Fruit fly (Drosophila melanogaster) whole organism, embryonic: Measurements from ENCODE around the gene Ugt316A1.

Experiments
- ATbp ChIP-seq: fragments of 200-800 bp; sonication (Bioruptor generic); optimal IDR thresholded peaks from 2 replicates; lab custom pipeline; 2017; ENCODE audit warnings: missing biosample characterization, mild to moderate bottlenecking, missing genetic modification characterization, missing genetic modification reagents
- Asciz ChIP-seq: fragments of 200-800 bp; sonication (Bioruptor generic); optimal IDR thresholded peaks from 2 replicates; lab custom pipeline; 2017; ENCODE audit warnings: missing biosample characterization, mild to moderate bottlenecking, missing genetic modification characterization, missing genetic modification reagents
- CG10979 ChIP-seq: fragments of 200-800 bp; sonication (Bioruptor generic); optimal IDR thresholded peaks from 2 replicates; lab custom pipeline; 2018; ENCODE audit warnings: missing biosample characterization, mild to moderate bottlenecking, missing genetic modification characterization, moderate library complexity
- CG12659 ChIP-seq: fragments of 200-800 bp; sonication (Bioruptor generic); optimal IDR thresholded peaks from 3 replicates; lab custom pipeline; 2017; ENCODE audit warnings: mild to moderate bottlenecking, missing biosample characterization, missing genetic modification reagents, missing genetic modification characterization
- CG12942 ChIP-seq: fragments of 200-800 bp; sonication (Bioruptor generic); optimal IDR thresholded peaks from 3 replicates; lab custom pipeline; 2016; ENCODE audit warnings: missing biosample characterization, missing genetic modification characterization
- CG13894 ChIP-seq: fragments of 200-800 bp; sonication (Bioruptor generic); optimal IDR thresholded peaks from 3 replicates; lab custom pipeline; 2018; ENCODE audit warnings: missing biosample characterization, mild to moderate bottlenecking, missing genetic modification characterization, moderate library complexity
- CG14441 ChIP-seq: fragments of 200-800 bp; sonication (Bioruptor generic); IDR thresholded peaks from 2 replicates; pipeline ENCODE4 v1.3.6; 2022; ENCODE audit warnings: missing biosample characterization, missing genetic modification characterization
- CG15479 ChIP-seq: fragments of 200-800 bp; sonication (Bioruptor generic); optimal IDR thresholded peaks from 3 replicates; lab custom pipeline; 2019; ENCODE audit warnings: missing biosample characterization, mild to moderate bottlenecking, missing genetic modification characterization, moderate library complexity
- CG17359 ChIP-seq: fragments of 200-800 bp; sonication (Bioruptor generic); optimal IDR thresholded peaks from 3 replicates; lab custom pipeline; 2018; ENCODE audit warnings: missing biosample characterization, mild to moderate bottlenecking, missing genetic modification characterization, moderate library complexity
- CG17385 ChIP-seq: fragments of 200-800 bp; sonication (Bioruptor generic); optimal IDR thresholded peaks from 3 replicates; lab custom pipeline; 2018; ENCODE audit warnings: missing biosample characterization, mild to moderate bottlenecking, missing genetic modification characterization
- CG17802 ChIP-seq: fragments of 200-800 bp; sonication (Bioruptor generic); optimal IDR thresholded peaks from 2 replicates; lab custom pipeline; 2018; ENCODE audit warnings: missing biosample characterization, mild to moderate bottlenecking, missing genetic modification characterization, moderate library complexity
- CG2889 ChIP-seq: fragments of 200-800 bp; sonication (Bioruptor generic); IDR thresholded peaks from 3 replicates; pipeline ENCODE4 v1.3.6; 2022; ENCODE audit warnings: missing biosample characterization, missing genetic modification characterization
- CG7357 ChIP-seq: fragments of 200-800 bp; sonication (Bioruptor generic); IDR thresholded peaks from 3 replicates; pipeline ENCODE4 v1.3.6; 2022; ENCODE audit warnings: missing biosample characterization, missing genetic modification characterization
- CG7928 ChIP-seq: fragments of 200-800 bp; sonication (Bioruptor generic); optimal IDR thresholded peaks from 2 replicates; lab custom pipeline; 2017; ENCODE audit warnings: missing biosample characterization, mild to moderate bottlenecking, missing genetic modification characterization
- CG8478 ChIP-seq: fragments of >200 bp; optimal IDR thresholded peaks from 2 replicates; lab custom pipeline; 2018
- CG8765 ChIP-seq: fragments of 200-800 bp; sonication (Bioruptor generic); IDR thresholded peaks from 2 replicates; pipeline ENCODE4 v1.3.6; 2022; ENCODE audit warnings: missing biosample characterization, missing genetic modification characterization
- CG9437 ChIP-seq: fragments of 200-800 bp; sonication (Bioruptor generic); optimal IDR thresholded peaks from 2 replicates; lab custom pipeline; 2018; ENCODE audit warnings: missing biosample characterization, mild to moderate bottlenecking, missing genetic modification characterization
- CG9609 ChIP-seq: fragments of 200-800 bp; sonication (Bioruptor generic); optimal IDR thresholded peaks from 3 replicates; lab custom pipeline; 2016; ENCODE audit warnings: missing biosample characterization, missing genetic modification characterization
- Dad ChIP-seq: fragments of 200-800 bp; sonication (Bioruptor generic); optimal IDR thresholded peaks from 3 replicates; lab custom pipeline; 2016; ENCODE audit warnings: missing biosample characterization, missing genetic modification characterization
- Drgx ChIP-seq: fragments of 200-800 bp; sonication (Bioruptor generic); IDR thresholded peaks from 2 replicates; pipeline ENCODE4 v1.3.6; 2022; ENCODE audit warnings: missing biosample characterization, missing genetic modification characterization
- Elba2 ChIP-seq: fragments of 200-800 bp; sonication (Bioruptor generic); optimal IDR thresholded peaks from 3 replicates; lab custom pipeline; 2016; ENCODE audit warnings: missing biosample characterization, missing genetic modification characterization
- Gug ChIP-seq: fragments of 200-800 bp; sonication (Bioruptor generic); IDR thresholded peaks from 4 replicates; pipeline ENCODE4 v1.3.6; 2022; ENCODE audit warnings: missing biosample characterization, missing genetic modification characterization
- Jarid2 ChIP-seq: fragments of 200-800 bp; sonication (Bioruptor generic); optimal IDR thresholded peaks from 3 replicates; lab custom pipeline; 2017; ENCODE audit warnings: mild to moderate bottlenecking, missing biosample characterization, missing genetic modification reagents, missing genetic modification characterization
- Lhr ChIP-seq: fragments of 200-800 bp; sonication (Bioruptor generic); optimal IDR thresholded peaks from 3 replicates; lab custom pipeline; 2017; ENCODE audit warnings: mild to moderate bottlenecking, missing biosample characterization, missing genetic modification reagents, missing genetic modification characterization
- Med ChIP-seq: fragments of 200-800 bp; sonication (Bioruptor generic); peaks from one replicate; lab custom pipeline; 2016; ENCODE audit warnings: missing biosample characterization, missing genetic modification characterization, mild to moderate bottlenecking, inconsistent platforms, moderate library complexity
- Oli ChIP-seq: fragments of 200-800 bp; sonication (Bioruptor generic); optimal IDR thresholded peaks from 2 replicates; lab custom pipeline; 2018; ENCODE audit warnings: missing biosample characterization, mild to moderate bottlenecking, missing genetic modification characterization, moderate library complexity
- abd-A ChIP-seq: fragments of 200-800 bp; sonication (Bioruptor generic); optimal IDR thresholded peaks from 3 replicates; lab custom pipeline; 2019; ENCODE audit warnings: missing biosample characterization, mild to moderate bottlenecking, missing genetic modification characterization, moderate library complexity
- bigmax ChIP-seq: fragments of 200-800 bp; sonication (Bioruptor generic); optimal IDR thresholded peaks from 2 replicates; lab custom pipeline; 2018; ENCODE audit warnings: missing biosample characterization, mild to moderate bottlenecking, missing genetic modification characterization
- cas ChIP-seq: fragments of 200-800 bp; sonication (Bioruptor generic); IDR thresholded peaks from 2 replicates; pipeline ENCODE4 v1.3.6; 2022; ENCODE audit warnings: missing biosample characterization, missing genetic modification characterization
- chinmo ChIP-seq: fragments of 200-800 bp; sonication (Bioruptor generic); IDR thresholded peaks from 4 replicates; pipeline ENCODE4 v1.3.6; 2022; ENCODE audit warnings: missing biosample characterization, missing genetic modification characterization; ENCODE audit not compliant: partially characterized antibody
- crol ChIP-seq: fragments of 200-800 bp; sonication (Bioruptor generic); IDR thresholded peaks from 2 replicates; pipeline ENCODE4 v1.3.6; 2022; ENCODE audit warnings: missing biosample characterization, missing genetic modification characterization
- ewg ChIP-seq: fragments of 200-800 bp; sonication (Bioruptor generic); optimal IDR thresholded peaks from 3 replicates; lab custom pipeline; 2017; ENCODE audit warnings: mild to moderate bottlenecking, missing biosample characterization, missing genetic modification reagents, missing genetic modification characterization
- gem ChIP-seq: fragments of 200-800 bp; sonication (Bioruptor generic); optimal IDR thresholded peaks from 2 replicates; lab custom pipeline; 2019; ENCODE audit warnings: missing biosample characterization, mild to moderate bottlenecking, missing genetic modification characterization, moderate library complexity
- gsb-n ChIP-seq: fragments of 200-800 bp; sonication (Bioruptor generic); optimal IDR thresholded peaks from 3 replicates; lab custom pipeline; 2018; ENCODE audit warnings: missing biosample characterization, mild to moderate bottlenecking, missing genetic modification characterization
- hkb ChIP-seq, 2 experiments: fragments of 200-800 bp in 1 of 2; fragments of >200 bp in 1 of 2; sonication (Bioruptor generic) in 1 of 2; IDR thresholded peaks in 1 of 2; optimal IDR thresholded peaks in 1 of 2; 2 replicates each; pipeline versions ENCODE4 v1.3.6 to Lab custom; 2017 to 2022; ENCODE audit warnings: missing biosample characterization in 1 of 2, missing genetic modification characterization in 1 of 2
- kay ChIP-seq: fragments of 200-800 bp; sonication (Bioruptor generic); optimal IDR thresholded peaks from 2 replicates; lab custom pipeline; 2016; ENCODE audit warnings: missing biosample characterization, missing genetic modification characterization
- lola ChIP-seq, 3 experiments: fragments of >200 bp in 2 of 3; fragments of 200-800 bp in 1 of 3; sonication (Bioruptor generic) in 1 of 3; optimal IDR thresholded peaks; 2 replicates each; lab custom pipeline; 2017 to 2019; ENCODE audit warnings: missing biosample characterization in 3 of 3, missing genetic modification characterization in 3 of 3, mild to moderate bottlenecking in 1 of 3, moderate library complexity in 1 of 3
- mam ChIP-seq: fragments of 200-800 bp; sonication (Bioruptor generic); optimal IDR thresholded peaks from 3 replicates; lab custom pipeline; 2016; ENCODE audit warnings: missing biosample characterization, missing genetic modification characterization
- oc ChIP-seq: fragments of 200-800 bp; sonication (Bioruptor generic); optimal IDR thresholded peaks from 2 replicates; lab custom pipeline; 2018; ENCODE audit warnings: missing biosample characterization, mild to moderate bottlenecking, missing genetic modification characterization, moderate library complexity
- ranshi ChIP-seq: fragments of 200-800 bp; sonication (Bioruptor generic); IDR thresholded peaks from 2 replicates; pipeline ENCODE4 v1.3.6; 2022; ENCODE audit warnings: missing biosample characterization, missing genetic modification characterization
- salm ChIP-seq: fragments of 200-800 bp; sonication (Bioruptor generic); optimal IDR thresholded peaks from 2 replicates; lab custom pipeline; 2018; ENCODE audit warnings: missing biosample characterization, mild to moderate bottlenecking, missing genetic modification characterization
- sd ChIP-seq: fragments of 200-800 bp; sonication (Bioruptor generic); optimal IDR thresholded peaks from 3 replicates; lab custom pipeline; 2018; ENCODE audit warnings: missing biosample characterization, mild to moderate bottlenecking, missing genetic modification characterization, moderate library complexity
- ssp ChIP-seq: fragments of 200-800 bp; sonication (Bioruptor generic); IDR thresholded peaks from 2 replicates; pipeline ENCODE4 v1.3.6; 2022; ENCODE audit warnings: missing biosample characterization, missing genetic modification characterization
- tap ChIP-seq: fragments of 200-800 bp; optimal IDR thresholded peaks from 3 replicates; lab custom pipeline; 2019; ENCODE audit warnings: missing biosample characterization, mild to moderate bottlenecking, missing genetic modification characterization, moderate library complexity
- tgo ChIP-seq: fragments of 200-800 bp; sonication (Bioruptor generic); IDR thresholded peaks from 3 replicates; pipeline ENCODE4 v1.3.6; 2022; ENCODE audit warnings: missing biosample characterization, missing genetic modification characterization
- twi ChIP-seq: fragments of 200-800 bp; optimal IDR thresholded peaks from 2 replicates; lab custom pipeline; 2019; ENCODE audit warnings: missing biosample characterization, mild to moderate bottlenecking, missing genetic modification characterization, moderate library complexity
- usp ChIP-seq: fragments of >200 bp; optimal IDR thresholded peaks from 2 replicates; lab custom pipeline; 2017; ENCODE audit warnings: missing biosample characterization, missing genetic modification characterization
- wdn ChIP-seq: fragments of 200-800 bp; sonication (Bioruptor generic); IDR thresholded peaks from 2 replicates; pipeline ENCODE4 v1.3.6; 2022; ENCODE audit warnings: missing biosample characterization, missing genetic modification characterization

Gene Ugt316A1

DNA sequence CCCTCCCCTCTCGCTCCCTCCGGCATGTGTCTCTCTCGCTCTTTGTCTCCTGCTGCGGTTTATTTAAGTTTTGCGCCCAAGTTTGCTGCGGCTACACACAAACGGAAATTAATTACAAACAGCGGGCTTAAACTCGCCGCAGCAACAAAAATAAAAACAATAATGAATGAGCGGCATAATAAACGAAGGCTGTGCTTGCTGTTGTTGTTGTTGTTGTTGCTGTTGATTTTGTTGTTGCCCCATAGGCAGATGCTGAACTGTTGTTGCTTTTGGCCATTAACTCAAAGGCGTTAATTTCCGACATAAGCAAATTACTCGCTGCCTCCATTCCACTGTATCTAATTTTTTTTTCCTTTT is 45.8 kb downstream of the Ugt316A1 start (continued):
- no peak for TF ChIP-seq CG7928 (GFP tag; lab: Kevin White, UChicago)
- no peak for TF ChIP-seq twi (tag; lab: Kevin White, UChicago)
- no peak for TF ChIP-seq kay
- no peak for TF ChIP-seq Elba2
- TF ChIP-seq CG9609 (GFP tag; lab: Kevin White, UChicago): no peak
- no peak for TF ChIP-seq cas
- no peak for TF ChIP-seq CG8478 (lab: Kevin White, UChicago)
- TF ChIP-seq chinmo (GFP tag; lab: Robert Waterston, UW): peak; percentile 72; the same call in 2 of the 4 replicates
- TF ChIP-seq CG17359 (tag; lab: Kevin White, UChicago): no peak
- no peak for TF ChIP-seq CG17802
- no peak for TF ChIP-seq Dad (GFP tag; lab: Kevin White, UChicago)
- no peak for TF ChIP-seq Gug (GFP tag; lab: Robert Waterston, UW)
- TF ChIP-seq hkb (optimal IDR thresholded peaks at IDR 0.05; lab: Kevin White, UChicago): no peak
- no peak for TF ChIP-seq hkb (GFP tag; IDR thresholded peaks at IDR 0.05; lab: Robert Waterston, UW)
- TF ChIP-seq Med: peak; percentile 46
- no peak for TF ChIP-seq bigmax
- TF ChIP-seq CG8765: no peak
- no peak for TF ChIP-seq lola (GFP tag; optimal IDR thresholded peaks at IDR 0.05; lab: Kevin White, UChicago)
- TF ChIP-seq usp (GFP tag; lab: Kevin White, UChicago): no peak
- TF ChIP-seq ssp: no peak
- no peak for TF ChIP-seq ATbp (GFP tag; lab: Kevin White, UChicago)

DNA sequence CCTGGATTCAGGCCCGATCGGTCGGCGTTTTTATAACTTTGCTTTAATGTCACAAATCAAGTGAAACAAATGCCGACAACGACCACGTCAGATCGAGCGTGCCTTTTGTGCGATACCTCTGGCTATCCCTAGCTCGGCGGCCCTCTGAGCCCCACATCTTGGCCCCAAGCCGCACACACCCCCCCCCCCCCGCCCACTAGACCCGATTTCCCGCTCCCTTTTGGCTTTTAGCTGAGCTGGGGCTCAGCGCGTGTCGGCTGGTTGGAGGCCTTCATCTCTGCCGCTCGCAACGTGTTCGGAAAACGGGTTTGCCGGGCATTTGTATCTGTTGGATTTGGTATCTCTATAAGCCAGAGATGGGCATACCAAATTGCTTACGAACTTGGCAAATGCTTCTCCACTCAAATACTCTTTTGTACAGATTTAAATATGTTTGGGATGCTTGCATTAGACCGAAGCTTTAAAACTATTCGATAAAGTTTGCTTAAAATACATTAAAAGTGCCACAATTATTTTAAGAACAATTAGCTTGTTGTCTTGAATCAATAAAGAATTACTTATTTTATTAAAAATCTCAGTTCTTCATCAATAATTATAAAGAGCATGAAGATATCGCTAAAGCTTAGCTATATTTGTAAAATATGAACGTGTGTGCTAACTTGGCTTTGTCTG is 46.3 kb downstream of the Ugt316A1 start:
- TF ChIP-seq Lhr (GFP tag; lab: Kevin White, UChicago): no peak
- TF ChIP-seq CG15479 (GFP tag; lab: Kevin White, UChicago): no peak
- TF ChIP-seq Drgx: peak; percentile 38; the same call in 1 of the 2 replicates
- TF ChIP-seq CG13894 (tag; lab: Kevin White, UChicago): peak; percentile 82
- TF ChIP-seq CG2889 (GFP tag; lab: Robert Waterston, UW): 0 out of 3 replicates have a peak, but pooled peaks have one; percentile 8
- peak; percentile 39; the same call in 2 of the 3 replicates for TF ChIP-seq tgo (GFP tag; lab: Robert Waterston, UW)
- peak; percentile 1 for TF ChIP-seq mam (GFP tag; lab: Kevin White, UChicago)
- TF ChIP-seq CG12659 (GFP tag; lab: Kevin White, UChicago): peak; percentile 12
- TF ChIP-seq hkb (optimal IDR thresholded peaks at IDR 0.05; lab: Kevin White, UChicago): no peak
- no peak for TF ChIP-seq hkb (GFP tag; IDR thresholded peaks at IDR 0.05; lab: Robert Waterston, UW)
- TF ChIP-seq gsb-n (tag; lab: Kevin White, UChicago): peak; percentile 26
- peak; percentile 14 for TF ChIP-seq CG17385 (GFP tag; lab: Kevin White, UChicago)
- TF ChIP-seq CG14441: peak; percentile 46
- TF ChIP-seq Jarid2 (GFP tag; lab: Kevin White, UChicago): peak; percentile 12
- peak; percentile 90 for TF ChIP-seq oc (tag; lab: Kevin White, UChicago)
- TF ChIP-seq Asciz (GFP tag; lab: Kevin White, UChicago): peak; percentile 26
- 0 out of 2 replicates have a peak, but pooled peaks have one; percentile 11 for TF ChIP-seq ranshi (GFP tag; lab: Robert Waterston, UW)
- TF ChIP-seq CG10979 (tag; lab: Kevin White, UChicago): no peak
- TF ChIP-seq CG7357: peak; percentile 41; the same call in 1 of the 3 replicates
- TF ChIP-seq chinmo (GFP tag; lab: Robert Waterston, UW): peak; percentile 75; the same call in 2 of the 4 replicates
- TF ChIP-seq sd: peak; percentile 27
- TF ChIP-seq abd-A (tag; lab: Kevin White, UChicago): peak; percentile 11
- 0 out of 2 replicates have a peak, but pooled peaks have one; percentile 39 for TF ChIP-seq wdn
- peak; percentile 1 for TF ChIP-seq tap (tag; lab: Kevin White, UChicago)
- TF ChIP-seq CG9437 (GFP tag; lab: Kevin White, UChicago): peak; percentile 22
- no peak for TF ChIP-seq CG12942
- peak; percentile 34 for TF ChIP-seq Oli (tag; lab: Kevin White, UChicago)
- peak; percentile 86 for TF ChIP-seq crol (GFP tag; lab: Robert Waterston, UW)
- peak; percentile 66 for TF ChIP-seq gem (tag; lab: Kevin White, UChicago)
- peak; percentile 5 for TF ChIP-seq salm (tag; lab: Kevin White, UChicago)
- no peak for TF ChIP-seq ewg (GFP tag; lab: Kevin White, UChicago)
